Fruit fly (Drosophila melanogaster) whole organism, embryonic: ENCODE data around the gene CG33269.

Source experiments
- Aef1 ChIP-seq: fragments of 200-800 bp; sonication (Bioruptor generic); IDR thresholded peaks from 3 replicates; pipeline ENCODE4 v1.3.6; 2022; ENCODE audit warnings: missing biosample characterization, missing genetic modification characterization
- BEAF-32 ChIP-seq: fragments of 200-800 bp; sonication (Bioruptor generic); optimal IDR thresholded peaks from 3 replicates; lab custom pipeline; 2017; ENCODE audit warnings: missing biosample characterization, missing genetic modification characterization, mild to moderate bottlenecking, moderate library complexity, missing genetic modification reagents
- BtbVII ChIP-seq: fragments of 200-800 bp; sonication (Bioruptor generic); optimal IDR thresholded peaks from 3 replicates; lab custom pipeline; 2017; ENCODE audit warnings: missing biosample characterization, mild to moderate bottlenecking, missing genetic modification characterization
- CG12219 ChIP-seq: fragments of 200-800 bp; sonication (Bioruptor generic); optimal IDR thresholded peaks from 3 replicates; lab custom pipeline; 2018; ENCODE audit warnings: missing biosample characterization, mild to moderate bottlenecking, missing genetic modification characterization
- CG13775 ChIP-seq: fragments of 200-800 bp; sonication (Bioruptor generic); optimal IDR thresholded peaks from 3 replicates; lab custom pipeline; 2017; ENCODE audit warnings: missing biosample characterization, mild to moderate bottlenecking, missing genetic modification characterization
- CG14014 ChIP-seq: fragments of 200-800 bp; sonication (Bioruptor generic); IDR thresholded peaks from 2 replicates; pipeline ENCODE4 v1.3.6; 2022; ENCODE audit warnings: missing biosample characterization, missing genetic modification characterization
- CG14441 ChIP-seq: fragments of 200-800 bp; sonication (Bioruptor generic); IDR thresholded peaks from 2 replicates; pipeline ENCODE4 v1.3.6; 2022; ENCODE audit warnings: missing biosample characterization, missing genetic modification characterization
- CG15696 ChIP-seq: fragments of 200-800 bp; sonication (Bioruptor generic); optimal IDR thresholded peaks from 2 replicates; lab custom pipeline; 2019; ENCODE audit warnings: missing biosample characterization, mild to moderate bottlenecking, missing genetic modification characterization, moderate library complexity
- CG16779 ChIP-seq: fragments of 200-800 bp; sonication (Bioruptor generic); IDR thresholded peaks from 2 replicates; pipeline ENCODE4 v1.3.6; 2022; ENCODE audit warnings: missing biosample characterization, missing genetic modification characterization
- CG17612 ChIP-seq: fragments of 200-800 bp; sonication (Bioruptor generic); IDR thresholded peaks from 2 replicates; pipeline ENCODE4 v1.3.6; 2022; ENCODE audit warnings: missing biosample characterization, missing genetic modification characterization
- CG31365 ChIP-seq: fragments of 200-800 bp; sonication (Bioruptor generic); optimal IDR thresholded peaks from 2 replicates; lab custom pipeline; 2018; ENCODE audit warnings: missing biosample characterization, mild to moderate bottlenecking, missing genetic modification characterization
- CG3838 ChIP-seq: fragments of 200-800 bp; sonication (Bioruptor generic); optimal IDR thresholded peaks from 3 replicates; lab custom pipeline; 2016; ENCODE audit warnings: missing biosample characterization, missing genetic modification characterization
- CG5180 ChIP-seq: fragments of 200-800 bp; sonication (Bioruptor generic); optimal IDR thresholded peaks from 3 replicates; lab custom pipeline; 2017; ENCODE audit warnings: missing biosample characterization, missing genetic modification characterization, mild to moderate bottlenecking, moderate library complexity, missing genetic modification reagents
- CG6175 ChIP-seq: fragments of 200-800 bp; sonication (Bioruptor generic); IDR thresholded peaks from 3 replicates; pipeline ENCODE4 v1.3.6; 2022; ENCODE audit warnings: missing biosample characterization, missing genetic modification characterization
- CG6689 ChIP-seq: fragments of 200-800 bp; sonication (Bioruptor generic); IDR thresholded peaks from 2 replicates; pipeline ENCODE4 v1.3.6; 2022; ENCODE audit warnings: missing biosample characterization, missing genetic modification characterization
- CG7786 ChIP-seq: fragments of 200-800 bp; sonication (Bioruptor generic); optimal IDR thresholded peaks from 2 replicates; lab custom pipeline; 2016; ENCODE audit warnings: missing biosample characterization, missing genetic modification characterization
- CG8281 ChIP-seq: fragments of 200-800 bp; sonication (Bioruptor generic); optimal IDR thresholded peaks from 2 replicates; lab custom pipeline; 2018; ENCODE audit warnings: missing biosample characterization, mild to moderate bottlenecking, missing genetic modification characterization, moderate library complexity
- CG8765 ChIP-seq: fragments of 200-800 bp; sonication (Bioruptor generic); IDR thresholded peaks from 2 replicates; pipeline ENCODE4 v1.3.6; 2022; ENCODE audit warnings: missing biosample characterization, missing genetic modification characterization
- CrebB ChIP-seq: fragments of 200-800 bp; sonication (Bioruptor generic); optimal IDR thresholded peaks from 3 replicates; lab custom pipeline; 2018; ENCODE audit warnings: missing biosample characterization, mild to moderate bottlenecking, missing genetic modification characterization
- D19B ChIP-seq: fragments of 200-800 bp; sonication (Bioruptor generic); optimal IDR thresholded peaks from 2 replicates; lab custom pipeline; 2017; ENCODE audit warnings: missing biosample characterization, mild to moderate bottlenecking, missing genetic modification characterization
- Ets97D ChIP-seq: fragments of 200-800 bp; sonication (Bioruptor generic); optimal IDR thresholded peaks from 3 replicates; lab custom pipeline; 2016; ENCODE audit warnings: missing biosample characterization, missing genetic modification characterization
- HLH4C ChIP-seq: fragments of 200-800 bp; sonication (Bioruptor generic); IDR thresholded peaks from 3 replicates; pipeline ENCODE4 v1.3.6; 2022; ENCODE audit warnings: missing biosample characterization, missing genetic modification characterization; ENCODE audit not compliant: partially characterized antibody
- HLH54F ChIP-seq: fragments of 200-800 bp; sonication (Bioruptor generic); optimal IDR thresholded peaks from 3 replicates; lab custom pipeline; 2016; ENCODE audit warnings: missing biosample characterization, missing genetic modification characterization
- Hsf ChIP-seq: fragments of 200-800 bp; sonication (Bioruptor generic); optimal IDR thresholded peaks from 3 replicates; lab custom pipeline; 2016; ENCODE audit warnings: missing biosample characterization, missing genetic modification characterization
- NC2α ChIP-seq: fragments of 200-800 bp; sonication (Bioruptor generic); optimal IDR thresholded peaks from 2 replicates; lab custom pipeline; 2016; ENCODE audit warnings: missing biosample characterization, missing genetic modification characterization
- Nf-YC ChIP-seq: fragments of 200-800 bp; optimal IDR thresholded peaks from 3 replicates; lab custom pipeline; 2019; ENCODE audit warnings: missing biosample characterization, mild to moderate bottlenecking, missing genetic modification characterization, moderate library complexity
- Optix ChIP-seq: fragments of 200-800 bp; sonication (Bioruptor generic); IDR thresholded peaks from 3 replicates; pipeline ENCODE4 v1.3.6; 2022; ENCODE audit warnings: missing biosample characterization, missing genetic modification characterization
- ash1 ChIP-seq: fragments of 200-800 bp; sonication (Bioruptor generic); optimal IDR thresholded peaks from 2 replicates; lab custom pipeline; 2018; ENCODE audit warnings: missing biosample characterization, mild to moderate bottlenecking, missing genetic modification characterization
- bbx ChIP-seq: fragments of 200-800 bp; sonication (Bioruptor generic); IDR thresholded peaks from 2 replicates; pipeline ENCODE4 v1.3.6; 2022; ENCODE audit warnings: missing biosample characterization, missing genetic modification characterization; ENCODE audit not compliant: partially characterized antibody
- bsh ChIP-seq, 2 experiments: fragments of 200-800 bp; sonication (Bioruptor generic); optimal IDR thresholded peaks; 2 replicates each; lab custom pipeline; 2017 to 2018; ENCODE audit warnings: mild to moderate bottlenecking in 2 of 2, missing biosample characterization in 2 of 2, missing genetic modification characterization in 2 of 2, moderate library complexity in 1 of 2
- chinmo ChIP-seq: fragments of 200-800 bp; sonication (Bioruptor generic); IDR thresholded peaks from 4 replicates; pipeline ENCODE4 v1.3.6; 2022; ENCODE audit warnings: missing biosample characterization, missing genetic modification characterization; ENCODE audit not compliant: partially characterized antibody
- crc ChIP-seq: fragments of 200-800 bp; sonication (Bioruptor generic); optimal IDR thresholded peaks from 2 replicates; lab custom pipeline; 2016; ENCODE audit warnings: missing biosample characterization, missing genetic modification characterization
- dan ChIP-seq: fragments of 200-800 bp; sonication (Bioruptor generic); IDR thresholded peaks from 2 replicates; pipeline ENCODE4 v1.3.6; 2022; ENCODE audit warnings: missing biosample characterization, missing genetic modification characterization
- ewg ChIP-seq: fragments of 200-800 bp; sonication (Bioruptor generic); optimal IDR thresholded peaks from 3 replicates; lab custom pipeline; 2017; ENCODE audit warnings: mild to moderate bottlenecking, missing biosample characterization, missing genetic modification reagents, missing genetic modification characterization
- fd64A ChIP-seq: fragments of 200-800 bp; sonication (Bioruptor generic); optimal IDR thresholded peaks from 3 replicates; lab custom pipeline; 2018; ENCODE audit warnings: missing biosample characterization, mild to moderate bottlenecking, missing genetic modification characterization
- grn ChIP-seq: fragments of 200-800 bp; sonication (Bioruptor generic); optimal IDR thresholded peaks from 3 replicates; lab custom pipeline; 2017; ENCODE audit warnings: missing biosample characterization, missing genetic modification characterization
- hbn ChIP-seq: fragments of 200-800 bp; sonication (Bioruptor generic); IDR thresholded peaks from 2 replicates; pipeline ENCODE4 v1.3.6; 2022; ENCODE audit warnings: missing biosample characterization, missing genetic modification characterization; ENCODE audit not compliant: partially characterized antibody
- knrl ChIP-seq: fragments of 200-800 bp; sonication (Bioruptor generic); IDR thresholded peaks from 3 replicates; pipeline ENCODE4 v1.3.6; 2022; ENCODE audit warnings: missing biosample characterization, missing genetic modification characterization; ENCODE audit not compliant: partially characterized antibody
- odd ChIP-seq: fragments of 200-800 bp; sonication (Bioruptor generic); optimal IDR thresholded peaks from 2 replicates; lab custom pipeline; 2017; ENCODE audit warnings: missing biosample characterization, mild to moderate bottlenecking, missing genetic modification characterization
- pfk ChIP-seq: fragments of 200-800 bp; sonication (Bioruptor generic); optimal IDR thresholded peaks from 2 replicates; lab custom pipeline; 2018; ENCODE audit warnings: missing biosample characterization, mild to moderate bottlenecking, missing genetic modification characterization, moderate library complexity
- pros ChIP-seq: fragments of 200-800 bp; sonication (Bioruptor generic); optimal IDR thresholded peaks from 3 replicates; lab custom pipeline; 2019; ENCODE audit warnings: missing biosample characterization, mild to moderate bottlenecking, missing genetic modification characterization, moderate library complexity
- pzg ChIP-seq: fragments of 200-800 bp; sonication (Bioruptor generic); optimal IDR thresholded peaks from 3 replicates; lab custom pipeline; 2018; ENCODE audit warnings: missing biosample characterization, mild to moderate bottlenecking, missing genetic modification characterization, moderate library complexity
- ranshi ChIP-seq: fragments of 200-800 bp; sonication (Bioruptor generic); IDR thresholded peaks from 2 replicates; pipeline ENCODE4 v1.3.6; 2022; ENCODE audit warnings: missing biosample characterization, missing genetic modification characterization
- repo ChIP-seq: fragments of 200-800 bp; sonication (Bioruptor generic); optimal IDR thresholded peaks from 2 replicates; lab custom pipeline; 2016; ENCODE audit warnings: missing biosample characterization, missing genetic modification characterization
- sc ChIP-seq, 3 experiments: fragments of >200 bp in 2 of 3; fragments of 200-800 bp in 1 of 3; sonication (Bioruptor generic) in 1 of 3; optimal IDR thresholded peaks; 2 replicates in 2 of 3; 3 replicates in 1 of 3; lab custom pipeline; 2017; ENCODE audit warnings: mild to moderate bottlenecking in 1 of 3, missing biosample characterization in 1 of 3, missing genetic modification characterization in 1 of 3, missing genetic modification reagents in 1 of 3
- slbo ChIP-seq: fragments of 200-800 bp; sonication (Bioruptor generic); IDR thresholded peaks from 2 replicates; pipeline ENCODE4 v1.3.6; 2022; ENCODE audit warnings: missing biosample characterization, missing genetic modification characterization
- slp2 ChIP-seq: fragments of 200-800 bp; sonication (Bioruptor generic); optimal IDR thresholded peaks from 2 replicates; lab custom pipeline; 2016; ENCODE audit warnings: missing biosample characterization, missing genetic modification characterization
- vfl ChIP-seq: fragments of 200-800 bp; sonication (Bioruptor generic); optimal IDR thresholded peaks from 2 replicates; lab custom pipeline; 2016; ENCODE audit warnings: missing biosample characterization, missing genetic modification characterization

CG33269 gene

DNA sequence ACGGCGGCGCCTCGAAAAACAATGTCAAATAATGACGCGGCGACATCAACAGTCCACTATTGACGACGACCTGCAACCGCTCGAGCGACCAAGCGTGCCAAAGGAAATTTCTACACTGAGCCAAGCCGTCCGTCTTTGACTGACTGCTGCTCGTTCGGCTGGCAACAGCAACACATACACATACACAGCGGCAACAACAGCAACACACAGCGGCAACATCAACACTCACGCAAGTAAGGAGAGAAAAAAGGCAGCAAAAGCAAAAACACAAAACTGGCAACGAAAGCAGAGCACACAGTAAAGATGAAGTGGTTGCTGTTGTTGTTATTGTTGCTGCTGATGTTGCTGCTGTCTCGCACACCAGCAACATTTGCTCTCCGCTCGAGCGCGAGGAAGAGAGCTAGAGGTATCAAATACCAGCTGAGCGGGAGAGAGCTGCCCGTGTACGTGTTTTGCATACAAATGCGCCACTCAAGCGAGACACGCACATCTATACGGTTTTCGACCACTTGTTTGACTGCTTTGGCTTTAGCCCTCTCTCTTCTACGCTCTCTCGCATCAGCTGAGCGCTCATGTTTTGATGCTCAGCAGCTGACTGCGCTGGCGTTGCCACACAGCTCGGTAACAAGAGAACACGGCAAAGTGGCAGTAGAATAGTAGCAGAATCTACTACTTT is 28.9 kb downstream of the CG33269 start (continued):
- TF ChIP-seq vfl (peak; percentile 29), ewg (GFP tag; lab: Kevin White, UChicago) (no peak), Nf-YC (peak; percentile 58), CG17612 (GFP tag; lab: Robert Waterston, UW) (no peak), Ets97D (GFP tag; lab: Kevin White, UChicago) (no peak), dan (GFP tag; lab: Robert Waterston, UW) (no peak), HLH54F (no peak), CG7786 (no peak), CG31365 (tag; lab: Kevin White, UChicago) (peak; percentile 32), CG15696 (tag; lab: Kevin White, UChicago) (no peak), NC2α (GFP tag; lab: Kevin White, UChicago) (no peak), sc (optimal IDR thresholded peaks at IDR 0.05; lab: Kevin White, UChicago) (no peak), sc (GFP tag; optimal IDR thresholded peaks at IDR 0.05; lab: Kevin White, UChicago) (no peak), CG8765 (GFP tag; lab: Robert Waterston, UW) (peak; percentile 61; the same call in 1 of the 2 replicates), repo (GFP tag; lab: Kevin White, UChicago) (no peak), CG13775 (GFP tag; lab: Kevin White, UChicago) (no peak), slp2 (GFP tag; lab: Kevin White, UChicago) (no peak), knrl (GFP tag; lab: Robert Waterston, UW) (peak; percentile 34; the same call in 1 of the 3 replicates), D19B (GFP tag; lab: Kevin White, UChicago) (no peak), grn (GFP tag; lab: Kevin White, UChicago) (no peak), Aef1 (peak; percentile 70), BtbVII (GFP tag; lab: Kevin White, UChicago) (peak; percentile 59), CG14014 (GFP tag; lab: Robert Waterston, UW) (peak; percentile 6; the same call in 1 of the 2 replicates), chinmo (GFP tag; lab: Robert Waterston, UW) (peak; percentile 98), pros (GFP tag; lab: Kevin White, UChicago) (peak; percentile 90), HLH4C (no peak; the same call in 2 of the 3 replicates), CG3838 (GFP tag; lab: Kevin White, UChicago) (peak; percentile 71), BEAF-32 (no peak), CG12219 (peak; percentile 47), odd (GFP tag; lab: Kevin White, UChicago) (peak; percentile 42), ranshi (GFP tag; lab: Robert Waterston, UW) (no peak), pfk (peak; percentile 5), bsh (GFP tag; optimal IDR thresholded peaks at IDR 0.05; lab: Kevin White, UChicago) (peak in 1 of 2 experiments; percentile 79), ash1 (GFP tag; lab: Kevin White, UChicago) (peak; percentile 17), CG6689 (0 out of 2 replicates have a peak, but pooled peaks have one; percentile 34), pzg (GFP tag; lab: Kevin White, UChicago) (peak; percentile 28), Hsf (GFP tag; lab: Kevin White, UChicago) (no peak), CG6175 (GFP tag; lab: Robert Waterston, UW) (peak; percentile 97), bbx (GFP tag; lab: Robert Waterston, UW) (peak; percentile 52; the same call in 1 of the 2 replicates), CrebB (tag; lab: Kevin White, UChicago) (peak; percentile 57), slbo (GFP tag; lab: Robert Waterston, UW) (peak; percentile 29; the same call in 1 of the 2 replicates), hbn (GFP tag; lab: Robert Waterston, UW) (peak; percentile 80), CG14441 (GFP tag; lab: Robert Waterston, UW) (no peak), fd64A (GFP tag; lab: Kevin White, UChicago) (peak; percentile 6), CG16779 (no peak), CG5180 (peak; percentile 75), crc (GFP tag; lab: Kevin White, UChicago) (no peak), CG8281 (tag; lab: Kevin White, UChicago) (no peak), Optix (GFP tag; lab: Robert Waterston, UW) (0 out of 3 replicates have a peak, but pooled peaks have one; percentile 6)
